Fruit fly (Drosophila melanogaster) whole organism, wandering third instar larva: Measurements from ENCODE around the gene CG5674.

Source experiments
- CG32264 ChIP-seq: fragments of 200-800 bp; sonication (Bioruptor generic); optimal IDR thresholded peaks from 2 replicates; lab custom pipeline; 2016; ENCODE audit warnings: missing biosample characterization, missing genetic modification characterization
- Dfd ChIP-seq: fragments of >200 bp; optimal IDR thresholded peaks from 2 replicates; lab custom pipeline; 2017; ENCODE audit warnings: missing biosample characterization, missing genetic modification characterization
- Hr78 ChIP-seq: fragments of >200 bp; optimal IDR thresholded peaks from 2 replicates; lab custom pipeline; 2017; ENCODE audit warnings: missing biosample characterization, missing genetic modification characterization
- Jra ChIP-seq: sonication (Bioruptor generic); optimal IDR thresholded peaks from 2 replicates; lab custom pipeline; 2016; ENCODE audit warnings: missing biosample characterization, missing genetic modification characterization
- OdsH ChIP-seq: fragments of 200-800 bp; sonication (Bioruptor generic); optimal IDR thresholded peaks from 2 replicates; lab custom pipeline; 2016; ENCODE audit warnings: missing biosample characterization, mild to moderate bottlenecking, missing genetic modification characterization
- h ChIP-seq: fragments of 200-800 bp; sonication (Bioruptor generic); optimal IDR thresholded peaks from 3 replicates; lab custom pipeline; 2016; ENCODE audit warnings: missing biosample characterization, mild to moderate bottlenecking, missing genetic modification characterization
- jim ChIP-seq: fragments of 175-275, 200-325 bp; sonication (Bioruptor generic); optimal IDR thresholded peaks from 2 replicates; lab custom pipeline; 2016; ENCODE audit warnings: missing biosample characterization, mild to moderate bottlenecking, missing genetic modification characterization
- lola ChIP-seq: fragments of >200 bp; optimal IDR thresholded peaks from 2 replicates; lab custom pipeline; 2017; ENCODE audit warnings: missing biosample characterization, missing genetic modification characterization
- pan ChIP-seq: fragments of >200 bp; optimal IDR thresholded peaks from 2 replicates; lab custom pipeline; 2017
- psq ChIP-seq: fragments of 200-800 bp; sonication (Bioruptor generic); optimal IDR thresholded peaks from 3 replicates; lab custom pipeline; 2017; ENCODE audit warnings: missing biosample characterization, mild to moderate bottlenecking, missing genetic modification characterization, moderate library complexity
- rgr ChIP-seq: fragments of 200-800 bp; sonication (Bioruptor generic); optimal IDR thresholded peaks from 3 replicates; lab custom pipeline; 2016; ENCODE audit warnings: missing biosample characterization, mild to moderate bottlenecking, missing genetic modification characterization
- usp ChIP-seq: fragments of >200 bp; optimal IDR thresholded peaks from 2 replicates; lab custom pipeline; 2017; ENCODE audit warnings: missing biosample characterization, missing genetic modification characterization

- no peak for TF ChIP-seq Dfd (GFP tag; lab: Kevin White, UChicago)
- no peak for TF ChIP-seq OdsH (GFP tag; lab: Kevin White, UChicago)
- no peak for TF ChIP-seq rgr (GFP tag; lab: Kevin White, UChicago)
- no peak for TF ChIP-seq usp (GFP tag; lab: Kevin White, UChicago)
- TF ChIP-seq psq (GFP tag; lab: Kevin White, UChicago), result no peak
- no peak for TF ChIP-seq CG32264 (GFP tag; lab: Kevin White, UChicago)
- no peak for TF ChIP-seq jim
- no peak for TF ChIP-seq h (GFP tag; lab: Kevin White, UChicago)
- TF ChIP-seq Jra (GFP tag; lab: Kevin White, UChicago), result no peak
- no peak for TF ChIP-seq pan (lab: Kevin White, UChicago)
- TF ChIP-seq lola (GFP tag; lab: Kevin White, UChicago), result no peak
- TF ChIP-seq Hr78 (GFP tag; lab: Kevin White, UChicago), result no peak
Measured at dm6 chr2L:18007635-18008034, 44.5 kb downstream of the CG5674 start, which contains the start of the genes CG42634 and CG42635.
